Fruit fly (Drosophila melanogaster) whole organism, wandering third instar larva: ENCODE measurements around the gene Tbca.

Source experiments
- Abd-B ChIP-seq: fragments of >200 bp; optimal IDR thresholded peaks from 2 replicates; lab custom pipeline; 2017; ENCODE audit warnings: missing biosample characterization, missing genetic modification characterization
- CG32264 ChIP-seq: fragments of 200-800 bp; sonication (Bioruptor generic); optimal IDR thresholded peaks from 2 replicates; lab custom pipeline; 2016; ENCODE audit warnings: missing biosample characterization, missing genetic modification characterization
- CG9705 ChIP-seq: fragments of 200-800 bp; sonication (Bioruptor generic); optimal IDR thresholded peaks from 2 replicates; lab custom pipeline; 2018; ENCODE audit warnings: missing biosample characterization, mild to moderate bottlenecking, missing genetic modification characterization
- CrebA ChIP-seq: fragments of 200-800 bp; sonication (Bioruptor generic); optimal IDR thresholded peaks from 2 replicates; lab custom pipeline; 2016; ENCODE audit warnings: missing biosample characterization, mild to moderate bottlenecking, missing genetic modification characterization, borderline replicate concordance
- Dfd ChIP-seq: fragments of >200 bp; optimal IDR thresholded peaks from 2 replicates; lab custom pipeline; 2017; ENCODE audit warnings: missing biosample characterization, missing genetic modification characterization
- Dif ChIP-seq: fragments of 200-275, 200-300 bp; sonication (Bioruptor generic); optimal IDR thresholded peaks from 2 replicates; lab custom pipeline; 2018; ENCODE audit warnings: missing biosample characterization, missing genetic modification characterization; ENCODE audit not compliant: partially characterized antibody
- GATAd ChIP-seq: sonication (Bioruptor generic); optimal IDR thresholded peaks from 2 replicates; lab custom pipeline; 2016; ENCODE audit warnings: missing biosample characterization, missing genetic modification characterization
- HLH106 ChIP-seq: fragments of 200-800 bp; optimal IDR thresholded peaks from 3 replicates; lab custom pipeline; 2019; ENCODE audit warnings: missing biosample characterization, mild to moderate bottlenecking, missing genetic modification characterization, moderate library complexity
- Hnf4 ChIP-seq: fragments of 200-800 bp; sonication (Bioruptor generic); optimal IDR thresholded peaks from 2 replicates; lab custom pipeline; 2016; ENCODE audit warnings: missing biosample characterization, mild to moderate bottlenecking, missing genetic modification characterization
- Hr78 ChIP-seq: fragments of >200 bp; optimal IDR thresholded peaks from 2 replicates; lab custom pipeline; 2017; ENCODE audit warnings: missing biosample characterization, missing genetic modification characterization
- Hr83 ChIP-seq: fragments of 200-300 bp; sonication (Bioruptor generic); optimal IDR thresholded peaks from 2 replicates; lab custom pipeline; 2016; ENCODE audit warnings: missing biosample characterization, mild to moderate bottlenecking, missing genetic modification characterization, moderate library complexity; ENCODE audit not compliant: poor library complexity, severe bottlenecking
- Jra ChIP-seq: sonication (Bioruptor generic); optimal IDR thresholded peaks from 2 replicates; lab custom pipeline; 2016; ENCODE audit warnings: missing biosample characterization, missing genetic modification characterization
- Mio ChIP-seq: sonication (Bioruptor generic); optimal IDR thresholded peaks from 2 replicates; lab custom pipeline; 2016; ENCODE audit warnings: missing biosample characterization, missing genetic modification characterization
- Myc ChIP-seq: fragments of >200 bp; optimal IDR thresholded peaks from 2 replicates; lab custom pipeline; 2017
- N ChIP-seq: fragments of >200 bp; optimal IDR thresholded peaks from 2 replicates; lab custom pipeline; 2018; ENCODE audit warnings: missing biosample characterization, missing external identifiers, missing genetic modification characterization
- OdsH ChIP-seq: fragments of 200-800 bp; sonication (Bioruptor generic); optimal IDR thresholded peaks from 2 replicates; lab custom pipeline; 2016; ENCODE audit warnings: missing biosample characterization, mild to moderate bottlenecking, missing genetic modification characterization
- Rel ChIP-seq, 2 experiments: fragments of 200-800 bp; sonication (Bioruptor generic) in 1 of 2; optimal IDR thresholded peaks; 2 replicates in 1 of 2; 3 replicates in 1 of 2; lab custom pipeline; 2016 to 2019; ENCODE audit warnings: mild to moderate bottlenecking in 2 of 2, missing biosample characterization in 2 of 2, missing genetic modification characterization in 2 of 2, moderate library complexity in 1 of 2
- Sp1 ChIP-seq: fragments of 200-800 bp; sonication (Bioruptor generic); optimal IDR thresholded peaks from 3 replicates; lab custom pipeline; 2019; ENCODE audit warnings: missing biosample characterization, mild to moderate bottlenecking, missing genetic modification characterization, moderate library complexity
- Vsx2 ChIP-seq: fragments of 200-300, 225-300 bp; sonication (Bioruptor generic); optimal IDR thresholded peaks from 2 replicates; lab custom pipeline; 2018; ENCODE audit warnings: missing biosample characterization, missing genetic modification characterization; ENCODE audit not compliant: partially characterized antibody
- br ChIP-seq: fragments of 200-800 bp; sonication (Bioruptor generic); optimal IDR thresholded peaks from 2 replicates; lab custom pipeline; 2016; ENCODE audit warnings: missing biosample characterization, missing genetic modification characterization
- brk ChIP-seq: fragments of 200-800 bp; sonication (Bioruptor generic); optimal IDR thresholded peaks from 2 replicates; lab custom pipeline; 2016; ENCODE audit warnings: missing biosample characterization, mild to moderate bottlenecking, missing genetic modification characterization
- dl ChIP-seq, 2 experiments: fragments of 175-275, 200-275 bp in 1 of 2; fragments of 200-275 bp in 1 of 2; sonication (Bioruptor generic); optimal IDR thresholded peaks; lab custom pipeline; 2018; ENCODE audit warnings: mild to moderate bottlenecking in 2 of 2, missing biosample characterization in 2 of 2, missing genetic modification characterization in 2 of 2, moderate library complexity in 2 of 2; ENCODE audit not compliant: partially characterized antibody in 2 of 2, insufficient read depth in 1 of 2
- dmrt93B ChIP-seq: fragments of 200-800 bp; sonication (Bioruptor generic); optimal IDR thresholded peaks from 2 replicates; lab custom pipeline; 2018; ENCODE audit warnings: missing biosample characterization, mild to moderate bottlenecking, missing genetic modification characterization
- dsf ChIP-seq: sonication (Bioruptor generic); optimal IDR thresholded peaks from 2 replicates; lab custom pipeline; 2016; ENCODE audit warnings: missing biosample characterization, missing genetic modification characterization, borderline replicate concordance
- ey ChIP-seq: fragments of 200-800 bp; sonication (Bioruptor generic); optimal IDR thresholded peaks from 2 replicates; lab custom pipeline; 2016; ENCODE audit warnings: missing biosample characterization, missing genetic modification characterization
- foxo ChIP-seq, 2 experiments: fragments of 200-800 bp; sonication (Bioruptor generic); optimal IDR thresholded peaks; 2 replicates in 1 of 2; 3 replicates in 1 of 2; lab custom pipeline; 2016 to 2017; ENCODE audit warnings: missing biosample characterization in 2 of 2, missing genetic modification characterization in 2 of 2
- fru ChIP-seq: fragments of 200-800 bp; sonication (Bioruptor generic); optimal IDR thresholded peaks from 3 replicates; lab custom pipeline; 2016; ENCODE audit warnings: missing biosample characterization, mild to moderate bottlenecking, missing genetic modification characterization
- h ChIP-seq: fragments of 200-800 bp; sonication (Bioruptor generic); optimal IDR thresholded peaks from 3 replicates; lab custom pipeline; 2016; ENCODE audit warnings: missing biosample characterization, mild to moderate bottlenecking, missing genetic modification characterization
- jim ChIP-seq: fragments of 175-275, 200-325 bp; sonication (Bioruptor generic); optimal IDR thresholded peaks from 2 replicates; lab custom pipeline; 2016; ENCODE audit warnings: missing biosample characterization, mild to moderate bottlenecking, missing genetic modification characterization
- lola ChIP-seq: fragments of >200 bp; optimal IDR thresholded peaks from 2 replicates; lab custom pipeline; 2017; ENCODE audit warnings: missing biosample characterization, missing genetic modification characterization
- pan ChIP-seq: fragments of >200 bp; optimal IDR thresholded peaks from 2 replicates; lab custom pipeline; 2017
- psq ChIP-seq: fragments of 200-800 bp; sonication (Bioruptor generic); optimal IDR thresholded peaks from 3 replicates; lab custom pipeline; 2017; ENCODE audit warnings: missing biosample characterization, mild to moderate bottlenecking, missing genetic modification characterization, moderate library complexity
- rgr ChIP-seq: fragments of 200-800 bp; sonication (Bioruptor generic); optimal IDR thresholded peaks from 3 replicates; lab custom pipeline; 2016; ENCODE audit warnings: missing biosample characterization, mild to moderate bottlenecking, missing genetic modification characterization
- sage ChIP-seq: fragments of 200-800 bp; sonication (Bioruptor generic); optimal IDR thresholded peaks from 2 replicates; lab custom pipeline; 2016; ENCODE audit warnings: missing biosample characterization, mild to moderate bottlenecking, missing genetic modification characterization
- sv ChIP-seq: fragments of 200-800 bp; sonication (Bioruptor generic); optimal IDR thresholded peaks from 3 replicates; lab custom pipeline; 2016; ENCODE audit warnings: missing biosample characterization, missing genetic modification characterization
- tai ChIP-seq: sonication (Bioruptor generic); optimal IDR thresholded peaks from 2 replicates; lab custom pipeline; 2016; ENCODE audit warnings: missing biosample characterization, missing genetic modification characterization
- usp ChIP-seq: fragments of >200 bp; optimal IDR thresholded peaks from 2 replicates; lab custom pipeline; 2017; ENCODE audit warnings: missing biosample characterization, missing genetic modification characterization
- woc ChIP-seq: sonication (Bioruptor generic); optimal IDR thresholded peaks from 2 replicates; lab custom pipeline; 2016; ENCODE audit warnings: missing biosample characterization, mild to moderate bottlenecking, missing genetic modification characterization

The Tbca gene

DNA sequence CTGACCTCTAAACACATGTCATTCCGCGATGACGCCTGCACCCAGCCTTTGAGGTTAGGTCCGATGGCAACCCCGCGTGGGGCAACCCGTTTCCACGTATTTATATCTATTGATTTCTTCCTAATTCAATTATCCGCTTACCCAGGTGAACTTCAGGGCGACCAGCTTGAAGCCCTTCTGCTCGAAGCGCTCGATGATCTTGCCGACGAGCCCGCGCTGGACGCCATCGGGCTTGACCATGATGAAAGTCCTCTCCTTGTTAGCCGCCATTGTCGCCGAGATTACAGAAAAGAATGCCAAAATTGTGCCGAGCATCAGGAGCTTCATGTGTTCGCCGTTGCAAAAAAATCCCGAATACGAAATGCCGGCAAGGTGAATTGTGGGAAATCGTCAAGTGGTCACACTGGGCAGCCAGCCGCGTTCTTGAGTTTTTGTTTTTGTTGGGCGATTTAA, 2.4 kb downstream of the Tbca start, which contains the start of gene awd:
awd (minus strand) TSS at position 449 of the 453 bp plus-strand sequence.
- TF ChIP-seq Mio (GFP tag; lab: Kevin White, UChicago) (no peak), rgr (GFP tag; lab: Kevin White, UChicago) (peak; percentile 57), Rel (GFP tag; optimal IDR thresholded peaks at IDR 0.05; lab: Kevin White, UChicago) (no peak), Rel (tag; optimal IDR thresholded peaks at IDR 0.05; lab: Kevin White, UChicago) (peak; percentile 76), tai (GFP tag; lab: Kevin White, UChicago) (no peak), Abd-B (GFP tag; lab: Kevin White, UChicago) (no peak), ey (no peak), Hnf4 (GFP tag; lab: Kevin White, UChicago) (peak; percentile 8), Dfd (no peak), Hr78 (GFP tag; lab: Kevin White, UChicago) (no peak), CrebA (GFP tag; lab: Kevin White, UChicago) (no peak), Sp1 (peak; percentile 52), CG32264 (no peak), N (GFP tag; lab: Kevin White, UChicago) (no peak), fru (GFP tag; lab: Kevin White, UChicago) (no peak), HLH106 (tag; lab: Kevin White, UChicago) (peak; percentile 23), woc (no peak), jim (no peak), sage (no peak), usp (GFP tag; lab: Kevin White, UChicago) (no peak), br (peak; percentile 37), Hr83 (GFP tag; lab: Kevin White, UChicago) (peak; percentile 21), dmrt93B (GFP tag; lab: Kevin White, UChicago) (no peak), CG9705 (GFP tag; lab: Kevin White, UChicago) (no peak), Dif (GFP tag; lab: Kevin White, UChicago) (peak; percentile 68), GATAd (GFP tag; lab: Kevin White, UChicago) (no peak), dsf (GFP tag; lab: Kevin White, UChicago) (no peak), dl (GFP tag; optimal IDR thresholded peaks at IDR 0.05; lab: Kevin White, UChicago; ENCODE audit: insufficient read depth in 1 of 2, partially characterized antibody in 2 of 2) (no peak), pan (lab: Kevin White, UChicago) (no peak), Vsx2 (GFP tag; lab: Kevin White, UChicago) (no peak), OdsH (GFP tag; lab: Kevin White, UChicago) (no peak), sv (GFP tag; lab: Kevin White, UChicago) (no peak), h (peak; percentile 40), foxo (GFP tag; optimal IDR thresholded peaks at IDR 0.05; lab: Kevin White, UChicago) (peak in 1 of 2 experiments; percentile 29), Myc (peak; percentile 45), lola (GFP tag; lab: Kevin White, UChicago) (no peak), Jra (GFP tag; lab: Kevin White, UChicago) (no peak), psq (GFP tag; lab: Kevin White, UChicago) (peak; percentile 9), brk (GFP tag; lab: Kevin White, UChicago) (no peak)

- no peak for TF ChIP-seq br
- TF ChIP-seq Vsx2 (GFP tag; lab: Kevin White, UChicago), result no peak
- TF ChIP-seq CG9705 (GFP tag; lab: Kevin White, UChicago), result no peak
- no peak for TF ChIP-seq usp (GFP tag; lab: Kevin White, UChicago)
- TF ChIP-seq fru (GFP tag; lab: Kevin White, UChicago), result no peak
- peak; percentile 8 for TF ChIP-seq OdsH (GFP tag; lab: Kevin White, UChicago)
- TF ChIP-seq foxo (GFP tag; optimal IDR thresholded peaks at IDR 0.05; lab: Kevin White, UChicago), result peak in 1 of 2 experiments; percentile 15
- no peak for TF ChIP-seq CG32264
- TF ChIP-seq Mio (GFP tag; lab: Kevin White, UChicago), result no peak
- TF ChIP-seq CrebA (GFP tag; lab: Kevin White, UChicago), result no peak
- no peak for TF ChIP-seq lola (GFP tag; lab: Kevin White, UChicago)
- TF ChIP-seq h, result peak; percentile 46
- peak; percentile 29 for TF ChIP-seq rgr (GFP tag; lab: Kevin White, UChicago)
- TF ChIP-seq psq (GFP tag; lab: Kevin White, UChicago), result no peak
- TF ChIP-seq Hr83 (GFP tag; lab: Kevin White, UChicago), result peak; percentile 55
- no peak for TF ChIP-seq woc
- peak; percentile 19 for TF ChIP-seq Sp1
- no peak for TF ChIP-seq dsf (GFP tag; lab: Kevin White, UChicago)
- TF ChIP-seq GATAd (GFP tag; lab: Kevin White, UChicago), result no peak
- no peak for TF ChIP-seq ey
- TF ChIP-seq pan (lab: Kevin White, UChicago), result no peak
- peak; percentile 34 for TF ChIP-seq Hnf4 (GFP tag; lab: Kevin White, UChicago)
- no peak for TF ChIP-seq tai (GFP tag; lab: Kevin White, UChicago)
- peak; percentile 47 for TF ChIP-seq Myc
- TF ChIP-seq sv (GFP tag; lab: Kevin White, UChicago), result no peak
- TF ChIP-seq sage, result no peak
- TF ChIP-seq Hr78 (GFP tag; lab: Kevin White, UChicago), result no peak
- peak; percentile 22 for TF ChIP-seq Jra (GFP tag; lab: Kevin White, UChicago)
- peak; percentile 15 for TF ChIP-seq HLH106 (tag; lab: Kevin White, UChicago)
- no peak for TF ChIP-seq Dfd
- no peak for TF ChIP-seq Abd-B (GFP tag; lab: Kevin White, UChicago)
- TF ChIP-seq brk (GFP tag; lab: Kevin White, UChicago), result no peak
- no peak for TF ChIP-seq jim
- no peak for TF ChIP-seq Dif (GFP tag; lab: Kevin White, UChicago)
- no peak for TF ChIP-seq N (GFP tag; lab: Kevin White, UChicago)
- no peak for TF ChIP-seq Rel (GFP tag; optimal IDR thresholded peaks at IDR 0.05; lab: Kevin White, UChicago)
- TF ChIP-seq Rel (tag; optimal IDR thresholded peaks at IDR 0.05; lab: Kevin White, UChicago), result peak; percentile 33
- peak in 1 of 2 experiments; percentile 26 for TF ChIP-seq dl (GFP tag; optimal IDR thresholded peaks at IDR 0.05; lab: Kevin White, UChicago; ENCODE audit: insufficient read depth in 1 of 2, partially characterized antibody in 2 of 2)
- TF ChIP-seq dmrt93B (GFP tag; lab: Kevin White, UChicago), result no peak
- TF ChIP-seq, all 38 proteins: peak for 12
These were observed 4.2 kb downstream of the Tbca start, which contains the start of the genes nero and CG1910 for dm6 chr3R:31747429-31748048. TSS of gene nero (minus strand) at chr3R:31747558. TSS of gene CG1910 (plus strand) at chr3R:31747643.
